Worm (Caenorhabditis elegans): ENCODE data around the gene T19D12.1.

DNA sequence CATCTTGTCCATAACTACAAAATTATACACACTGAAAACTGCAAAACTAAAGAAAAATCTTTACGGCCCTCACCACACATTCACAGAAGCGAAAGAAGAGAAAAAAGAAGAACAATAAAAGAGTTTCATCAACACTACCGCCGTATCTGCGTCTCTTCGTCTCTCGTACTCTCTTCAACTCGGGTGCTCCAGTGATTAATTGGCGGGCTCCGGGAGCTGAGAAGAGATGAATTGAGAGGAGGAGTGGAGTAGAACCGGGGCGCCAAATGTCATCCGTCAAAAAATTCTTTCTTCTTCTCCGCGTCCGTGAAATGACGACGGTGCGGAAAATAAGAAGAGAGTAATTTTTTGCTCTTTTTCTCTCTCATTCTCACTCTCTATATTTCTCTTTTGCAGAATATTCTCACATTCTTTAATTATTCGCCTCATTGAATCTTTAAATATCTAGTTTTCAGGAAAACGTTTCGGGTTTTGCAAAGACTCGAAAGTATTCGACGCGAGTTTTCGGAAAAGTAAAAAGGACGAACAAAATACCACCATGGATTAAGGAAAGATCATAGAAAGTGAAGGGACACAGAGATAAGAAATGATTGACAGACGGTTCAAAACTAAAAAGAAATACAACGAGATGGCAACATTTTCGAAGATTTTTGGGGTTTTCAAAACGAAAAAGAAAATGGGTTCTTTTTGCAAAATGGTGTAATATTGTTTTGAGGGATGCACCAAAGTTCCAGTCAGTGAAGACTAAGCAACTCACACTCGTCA is 41.0 kb downstream of the T19D12.1 start:
- no peak for TF ChIP-seq nhr-28 (tag; optimal IDR thresholded peaks at IDR 0.05)
- TF ChIP-seq zfp-3 (GFP tag; conservative IDR thresholded peaks at IDR 0.05): no peak
- TF ChIP-seq ama-1 (optimal IDR thresholded peaks at IDR 0.05): no peak
- no peak for TF ChIP-seq pqm-1 (tag; optimal IDR thresholded peaks at IDR 0.05)
- no peak for TF ChIP-seq Y5F2A.4 (GFP tag; optimal IDR thresholded peaks at IDR 0.05)
- no peak for TF ChIP-seq nhr-11 (tag; optimal IDR thresholded peaks at IDR 0.05)
- TF ChIP-seq pha-4 (GFP tag; IDR thresholded peaks at IDR 0.05): no peak
- TF ChIP-seq pha-4 (tag; optimal IDR thresholded peaks at IDR 0.05): no peak
- no peak for TF ChIP-seq lir-3 (tag; optimal IDR thresholded peaks at IDR 0.05)
- TF ChIP-seq hmg-1.1 (GFP tag; IDR thresholded peaks at IDR 0.05): no peak
- TF ChIP-seq unc-62 (GFP tag; optimal IDR thresholded peaks at IDR 0.05 in 1 of 2): no peak
- TF ChIP-seq unc-62 (tag; optimal IDR thresholded peaks at IDR 0.05): no peak
